Fruit fly (Drosophila melanogaster): ENCODE results near the gene Lip4.

Gene Lip4

dm6 chr2L:10488484-10489223 lies 38.7 kb upstream of the Lip4 start, which contains the start of the genes Cog4 and CG6144 (continued):
- TF ChIP-seq CG17361 (GFP tag; IDR thresholded peaks at IDR 0.05) (no peak), B-H2 (GFP tag; optimal IDR thresholded peaks at IDR 0.05) (no peak), prd (optimal IDR thresholded peaks at IDR 0.05) (no peak), prd (GFP tag; IDR thresholded peaks at IDR 0.05) (peak; percentile 48; the same call in 2 of the 3 replicates), nmo (GFP tag; optimal IDR thresholded peaks at IDR 0.05) (peak; percentile 83), CG11696 (GFP tag; IDR thresholded peaks at IDR 0.05) (no peak), bcd (GFP tag; optimal IDR thresholded peaks at IDR 0.05) (no peak), lola (GFP tag; optimal IDR thresholded peaks at IDR 0.05) (peak in 1 of 3 experiments; percentile 55), insv (GFP tag; optimal IDR thresholded peaks at IDR 0.05) (peak in 1 of 2 experiments; percentile 86), Dad (GFP tag; optimal IDR thresholded peaks at IDR 0.05) (no peak), sd (tag; optimal IDR thresholded peaks at IDR 0.05) (peak; percentile 97), CG12659 (GFP tag; optimal IDR thresholded peaks at IDR 0.05) (peak; percentile 44), ssp (GFP tag; IDR thresholded peaks at IDR 0.05) (no peak), NK7.1 (GFP tag; optimal IDR thresholded peaks at IDR 0.05) (no peak), CG16863 (GFP tag; optimal IDR thresholded peaks at IDR 0.05) (peak; percentile 21), CG15696 (tag; optimal IDR thresholded peaks at IDR 0.05) (no peak), gfzf (GFP tag; optimal IDR thresholded peaks at IDR 0.05) (peak; percentile 56), otp (GFP tag; IDR thresholded peaks at IDR 0.05) (0 out of 3 replicates have a peak, but pooled peaks have one; percentile 8), kni (GFP tag; optimal IDR thresholded peaks at IDR 0.05) (no peak), Xbp1 (GFP tag; optimal IDR thresholded peaks at IDR 0.05) (peak; percentile 37), Stat92E (GFP tag; optimal IDR thresholded peaks at IDR 0.05) (no peak), jumu (GFP tag; optimal IDR thresholded peaks at IDR 0.05) (peak; percentile 47), slbo (GFP tag; IDR thresholded peaks at IDR 0.05) (peak; percentile 51; the same call in 1 of the 2 replicates), Pdp1 (GFP tag; optimal IDR thresholded peaks at IDR 0.05) (peak in 1 of 2 experiments; percentile 22), tgo (GFP tag; IDR thresholded peaks at IDR 0.05) (no peak; the same call in 2 of the 3 replicates), Taf1 (GFP tag; IDR thresholded peaks at IDR 0.05) (no peak), Sry-β (GFP tag; optimal IDR thresholded peaks at IDR 0.05) (no peak), CG18476 (GFP tag; optimal IDR thresholded peaks at IDR 0.05) (peak; percentile 0), slp2 (GFP tag; optimal IDR thresholded peaks at IDR 0.05) (no peak), CG31441 (GFP tag; IDR thresholded peaks at IDR 0.05) (no peak), ase (GFP tag; IDR thresholded peaks at IDR 0.05) (no peak), CG14441 (GFP tag; IDR thresholded peaks at IDR 0.05) (peak; percentile 19; the same call in 1 of the 2 replicates), row (GFP tag; IDR thresholded peaks at IDR 0.05) (peak; percentile 84), Nf-YB (GFP tag; optimal IDR thresholded peaks at IDR 0.05) (no peak), CG3838 (GFP tag; optimal IDR thresholded peaks at IDR 0.05) (no peak), CG17829 (tag; optimal IDR thresholded peaks at IDR 0.05) (peak; percentile 27), ci (GFP tag; IDR thresholded peaks at IDR 0.05) (0 out of 3 replicates have a peak, but pooled peaks have one; percentile 34), odd (GFP tag; optimal IDR thresholded peaks at IDR 0.05) (no peak), CG12071 (GFP tag; optimal IDR thresholded peaks at IDR 0.05) (no peak), esg (GFP tag; conservative IDR thresholded peaks at IDR 0.05) (0 out of 2 replicates have a peak, but pooled peaks have one; percentile 7), Hmx (GFP tag; optimal IDR thresholded peaks at IDR 0.05) (peak; percentile 41), gce (GFP tag; IDR thresholded peaks at IDR 0.05) (no peak), sc (optimal IDR thresholded peaks at IDR 0.05) (no peak), sc (GFP tag; optimal IDR thresholded peaks at IDR 0.05) (no peak), dmrt99B (tag; optimal IDR thresholded peaks at IDR 0.05) (no peak), pzg (GFP tag; optimal IDR thresholded peaks at IDR 0.05) (peak; percentile 61), tap (tag; optimal IDR thresholded peaks at IDR 0.05) (no peak), CG11560 (tag; IDR thresholded peaks at IDR 0.05) (no peak), wek (GFP tag; optimal IDR thresholded peaks at IDR 0.05) (no peak)
